Worm (Caenorhabditis elegans) whole organism, young adult: ENCODE measurements around the gene T27E7.9.
A peak's percentile ranks its signal among the peaks of the same experiment; 100 is the strongest.

Source experiments
- B0019.2 ChIP-seq: fragments of 200-800 bp; sonication (Bioruptor generic); conservative IDR thresholded peaks from 2 replicates; pipeline ENCODE4 v1.3.6; 2022; ENCODE audit warnings: missing genetic modification reagents, missing genetic modification characterization, missing compliant biosample characterization
- B0336.3 ChIP-seq: fragments of 200-800 bp; sonication (Bioruptor generic); IDR thresholded peaks from 2 replicates; pipeline ENCODE4 v1.3.6; 2022; ENCODE audit warnings: missing genetic modification characterization, missing compliant biosample characterization
- C06A6.2 ChIP-seq: fragments of 200-800 bp; sonication (Bioruptor generic); conservative IDR thresholded peaks from 2 replicates; pipeline ENCODE4 v1.3.6; 2022; ENCODE audit warnings: missing genetic modification characterization, missing compliant biosample characterization
- C17E4.6 ChIP-seq: fragments of 200-800 bp; sonication (Bioruptor generic); IDR thresholded peaks from 2 replicates; pipeline ENCODE4 v1.3.6; 2022; ENCODE audit warnings: missing genetic modification reagents, missing genetic modification characterization, missing compliant biosample characterization
- D2030.7 ChIP-seq: fragments of 200-800 bp; sonication (Bioruptor generic); IDR thresholded peaks from 2 replicates; pipeline ENCODE4 v1.3.6; 2022; ENCODE audit warnings: missing genetic modification reagents, missing genetic modification characterization, missing compliant biosample characterization
- F49E8.2 ChIP-seq: sonication (generic microtip); optimal IDR thresholded peaks from 3 replicates; lab custom pipeline; 2017; ENCODE audit warnings: missing genetic modification characterization, mild to moderate bottlenecking, missing compliant biosample characterization, antibody characterized with exemption, moderate library complexity; ENCODE audit not compliant: insufficient read depth
- Y53G8AR.9 ChIP-seq: fragments of 200-800 bp; sonication (Bioruptor generic); conservative IDR thresholded peaks from 2 replicates; pipeline ENCODE4 v1.3.6; 2022; ENCODE audit warnings: missing genetic modification reagents, missing genetic modification characterization, missing compliant biosample characterization
- Y79H2A.3 ChIP-seq: fragments of 200-800 bp; sonication (Bioruptor generic); conservative IDR thresholded peaks from 2 replicates; pipeline ENCODE4 v1.3.6; 2022; ENCODE audit warnings: missing genetic modification reagents, missing genetic modification characterization, missing compliant biosample characterization
- athp-1 ChIP-seq: sonication (generic microtip); optimal IDR thresholded peaks from 2 replicates; lab custom pipeline; 2017; ENCODE audit warnings: mild to moderate bottlenecking, missing genetic modification characterization, missing compliant biosample characterization
- attf-6 ChIP-seq: fragments of 200-800 bp; sonication (Bioruptor generic); IDR thresholded peaks from 2 replicates; pipeline ENCODE4 v1.3.6; 2022; ENCODE audit warnings: missing genetic modification reagents, missing genetic modification characterization, missing compliant biosample characterization
- cebp-1 ChIP-seq, 2 experiments: fragments of 200-800 bp in 1 of 2; sonication (Bioruptor generic) in 1 of 2; sonication (generic microtip) in 1 of 2; IDR thresholded peaks in 1 of 2; optimal IDR thresholded peaks in 1 of 2; 2 replicates each; pipeline versions ENCODE4 v1.3.6 to Lab custom; 2017 to 2022; ENCODE audit warnings: missing compliant biosample characterization in 2 of 2, missing genetic modification characterization in 2 of 2, mild to moderate bottlenecking in 1 of 2, missing genetic modification reagents in 1 of 2, moderate library complexity in 1 of 2
- cebp-2 ChIP-seq: fragments of 200-800 bp; sonication (Bioruptor generic); IDR thresholded peaks from 2 replicates; pipeline ENCODE4 v1.3.6; 2022; ENCODE audit warnings: missing genetic modification characterization, missing compliant biosample characterization
- ceh-100 ChIP-seq: fragments of 200-800 bp; sonication (Bioruptor generic); IDR thresholded peaks from 2 replicates; pipeline ENCODE4 v1.3.6; 2022; ENCODE audit warnings: missing genetic modification reagents, missing genetic modification characterization, missing compliant biosample characterization
- ceh-40 ChIP-seq: fragments of 200-800 bp; sonication (Bioruptor generic); IDR thresholded peaks from 2 replicates; pipeline ENCODE4 v1.3.6; 2022; ENCODE audit warnings: missing genetic modification characterization, missing compliant biosample characterization
- ceh-58 ChIP-seq: fragments of 200-800 bp; sonication (Bioruptor generic); IDR thresholded peaks from 2 replicates; pipeline ENCODE4 v1.3.6; 2022; ENCODE audit warnings: missing genetic modification characterization, missing compliant biosample characterization
- dox-1 ChIP-seq: fragments of 200-800 bp; sonication (Bioruptor generic); IDR thresholded peaks from 2 replicates; pipeline ENCODE4 v1.3.6; 2022; ENCODE audit warnings: missing genetic modification reagents, missing genetic modification characterization, missing compliant biosample characterization
- efl-1 ChIP-seq: fragments of 150-350 bp; optimal IDR thresholded peaks from 2 replicates; lab custom pipeline; 2014; ENCODE audit warnings: missing biosample characterization, missing genetic modification reagents, missing genetic modification characterization
- egrh-3 ChIP-seq: fragments of 200-800 bp; sonication (Bioruptor generic); IDR thresholded peaks from 2 replicates; pipeline ENCODE4 v1.3.6; 2022; ENCODE audit warnings: missing genetic modification reagents, missing genetic modification characterization, missing compliant biosample characterization
- ekl-4 ChIP-seq: fragments of 200-800 bp; sonication (Bioruptor generic); IDR thresholded peaks from 2 replicates; pipeline ENCODE4 v1.3.6; 2022; ENCODE audit warnings: missing genetic modification reagents, missing genetic modification characterization, missing compliant biosample characterization
- hmg-1.2 ChIP-seq: fragments of 200-800 bp; sonication (Bioruptor generic); IDR thresholded peaks from 2 replicates; pipeline ENCODE4 v1.3.6; 2022; ENCODE audit warnings: missing genetic modification reagents, missing genetic modification characterization, missing compliant biosample characterization
- hmg-20 ChIP-seq: fragments of 200-800 bp; sonication (Bioruptor generic); IDR thresholded peaks from 2 replicates; pipeline ENCODE4 v1.3.6; 2022; ENCODE audit warnings: missing genetic modification reagents, missing genetic modification characterization, missing compliant biosample characterization
- hrde-1 ChIP-seq: sonication (generic microtip); optimal IDR thresholded peaks from 2 replicates; lab custom pipeline; 2016; ENCODE audit warnings: missing genetic modification characterization, mild to moderate bottlenecking, missing compliant biosample characterization, moderate library complexity, missing genotype, missing genetic modification reagents, borderline replicate concordance
- hsf-1 ChIP-seq: fragments of 200-800 bp; sonication (Bioruptor generic); IDR thresholded peaks from 2 replicates; pipeline ENCODE4 v1.3.6; 2022; ENCODE audit warnings: missing genetic modification reagents, missing genetic modification characterization, missing compliant biosample characterization
- lin-54 ChIP-seq: fragments of 200-800 bp; sonication (Bioruptor generic); optimal IDR thresholded peaks from 2 replicates; lab custom pipeline; 2018; ENCODE audit warnings: mild to moderate bottlenecking, missing genetic modification characterization, missing compliant biosample characterization
- mcd-1 ChIP-seq: fragments of 200-800 bp; sonication (Bioruptor generic); IDR thresholded peaks from 2 replicates; pipeline ENCODE4 v1.3.6; 2022; ENCODE audit warnings: missing genetic modification reagents, missing genetic modification characterization, missing compliant biosample characterization
- nhr-90 ChIP-seq: sonication (generic microtip); optimal IDR thresholded peaks from 2 replicates; lab custom pipeline; 2016; ENCODE audit warnings: missing genotype, mild to moderate bottlenecking, missing genetic modification characterization, missing compliant biosample characterization
- repo-1 ChIP-seq: sonication (generic microtip); optimal IDR thresholded peaks from 2 replicates; lab custom pipeline; 2017; ENCODE audit warnings: mild to moderate bottlenecking, missing genetic modification characterization, missing compliant biosample characterization
- sdz-38 ChIP-seq: sonication (generic microtip); optimal IDR thresholded peaks from 2 replicates; lab custom pipeline; 2016; ENCODE audit warnings: missing genotype, missing genetic modification characterization, missing compliant biosample characterization
- snpc-1.3 ChIP-seq: sonication (generic microtip); optimal IDR thresholded peaks from 2 replicates; lab custom pipeline; 2017; ENCODE audit warnings: missing genetic modification characterization, mild to moderate bottlenecking, missing compliant biosample characterization, antibody characterized with exemption, moderate library complexity, missing genotype, missing genetic modification reagents; ENCODE audit not compliant: insufficient read depth
- snpc-4 ChIP-seq, 5 experiments: fragments of 150-350 bp in 1 of 5; sonication (generic microtip) in 4 of 5; optimal IDR thresholded peaks; 2 replicates each; lab custom pipeline; 2014 to 2018; ENCODE audit warnings: missing genetic modification characterization in 5 of 5, missing biosample characterization in 3 of 5, antibody characterized with exemption in 2 of 5, mild to moderate bottlenecking in 2 of 5, missing compliant biosample characterization in 2 of 5, missing genotype in 2 of 5, moderate library complexity in 2 of 5, missing genetic modification reagents in 1 of 5
- tbp1 ChIP-seq: fragments of 200-800 bp; sonication (Bioruptor generic); optimal IDR thresholded peaks from 2 replicates; lab custom pipeline; 2018; ENCODE audit warnings: mild to moderate bottlenecking, missing genetic modification characterization, missing compliant biosample characterization
- unc-130 ChIP-seq: sonication (generic microtip); optimal IDR thresholded peaks from 2 replicates; lab custom pipeline; 2016; ENCODE audit warnings: missing genetic modification reagents, missing genetic modification characterization, missing compliant biosample characterization
- ztf-22 ChIP-seq: fragments of 200-800 bp; sonication (Bioruptor generic); optimal IDR thresholded peaks from 2 replicates; lab custom pipeline; 2018; ENCODE audit warnings: mild to moderate bottlenecking, missing genetic modification characterization, moderate library complexity, missing compliant biosample characterization
- ztf-28 ChIP-seq: fragments of 200-800 bp; sonication (Bioruptor generic); IDR thresholded peaks from 2 replicates; pipeline ENCODE4 v1.3.6; 2022; ENCODE audit warnings: missing genetic modification reagents, missing genetic modification characterization, missing compliant biosample characterization
- ztf-3 ChIP-seq: fragments of 200-800 bp; sonication (Bioruptor generic); optimal IDR thresholded peaks from 2 replicates; lab custom pipeline; 2018; ENCODE audit warnings: mild to moderate bottlenecking, missing genetic modification characterization, missing compliant biosample characterization
- ztf-6 ChIP-seq: fragments of 200-800 bp; sonication (Bioruptor generic); IDR thresholded peaks from 2 replicates; pipeline ENCODE4 v1.3.6; 2022; ENCODE audit warnings: missing genetic modification reagents, missing genetic modification characterization, missing compliant biosample characterization

T27E7.9 gene

ce11 chrIV:14534967-14535366, 14.2 kb downstream of the T27E7.9 start, which contains the start of gene T27E7.4:
T27E7.4 (minus strand) TSS chrIV:14535067.
- TF ChIP-seq ztf-3 (GFP tag; lab: Kevin White, UChicago): no peak

- TF ChIP-seq athp-1 (tag; lab: Kevin White, UChicago): no peak
- TF ChIP-seq cebp-1 (GFP tag; IDR thresholded peaks at IDR 0.05; lab: Robert Waterston, UW): peak; percentile 87
- peak; percentile 94 for TF ChIP-seq cebp-1 (tag; optimal IDR thresholded peaks at IDR 0.05; lab: Kevin White, UChicago)
- TF ChIP-seq cebp-2 (GFP tag; lab: Robert Waterston, UW): peak; percentile 68; the same call in 1 of the 2 replicates
- no peak for TF ChIP-seq F49E8.2
- TF ChIP-seq snpc-4 (GFP tag; optimal IDR thresholded peaks at IDR 0.05; lab: Kevin White, UChicago): no peak
- peak in 1 of 4 experiments; percentile 39 for TF ChIP-seq snpc-4 (tag; optimal IDR thresholded peaks at IDR 0.05; lab: Kevin White, UChicago)
- 0 out of 2 replicates have a peak, but pooled peaks have one; percentile 46 for TF ChIP-seq attf-6 (GFP tag; lab: Robert Waterston, UW)
- TF ChIP-seq dox-1 (GFP tag; lab: Robert Waterston, UW): 0 out of 2 replicates have a peak, but pooled peaks have one; percentile 18
- TF ChIP-seq C06A6.2 (GFP tag; lab: Robert Waterston, UW): no peak
- TF ChIP-seq efl-1 (GFP tag; lab: Kevin White, UChicago): peak; percentile 30
- no peak for TF ChIP-seq ztf-28 (GFP tag; lab: Robert Waterston, UW)
Observed at ce11 chrIV:14532366-14532765, 16.8 kb downstream of the T27E7.9 start.

ce11 chrIV:14530031-14530430, 19.2 kb downstream of the T27E7.9 start:
- TF ChIP-seq hmg-1.2 (peak; percentile 21; the same call in 1 of the 2 replicates), unc-130 (GFP tag; lab: Kevin White, UChicago) (no peak), snpc-4 (GFP tag; optimal IDR thresholded peaks at IDR 0.05; lab: Kevin White, UChicago) (no peak), snpc-4 (tag; optimal IDR thresholded peaks at IDR 0.05; lab: Kevin White, UChicago) (peak in 1 of 4 experiments; percentile 60), Y79H2A.3 (no peak), ztf-6 (no peak), ztf-22 (GFP tag; lab: Kevin White, UChicago) (no peak), sdz-38 (tag; lab: Kevin White, UChicago) (no peak)

ce11 chrIV:14528718-14529117, 20.5 kb downstream of the T27E7.9 start, which contains the start of gene T27E7.3:
T27E7.3 (plus strand) TSS chrIV:14529018.
- TF ChIP-seq B0336.3 (GFP tag; lab: Robert Waterston, UW) (no peak), ceh-40 (no peak), ceh-58 (GFP tag; lab: Robert Waterston, UW) (no peak), repo-1 (tag; lab: Kevin White, UChicago) (no peak), hrde-1 (tag; lab: Kevin White, UChicago) (no peak), ceh-100 (GFP tag; lab: Robert Waterston, UW) (no peak), nhr-90 (no peak)

DNA sequence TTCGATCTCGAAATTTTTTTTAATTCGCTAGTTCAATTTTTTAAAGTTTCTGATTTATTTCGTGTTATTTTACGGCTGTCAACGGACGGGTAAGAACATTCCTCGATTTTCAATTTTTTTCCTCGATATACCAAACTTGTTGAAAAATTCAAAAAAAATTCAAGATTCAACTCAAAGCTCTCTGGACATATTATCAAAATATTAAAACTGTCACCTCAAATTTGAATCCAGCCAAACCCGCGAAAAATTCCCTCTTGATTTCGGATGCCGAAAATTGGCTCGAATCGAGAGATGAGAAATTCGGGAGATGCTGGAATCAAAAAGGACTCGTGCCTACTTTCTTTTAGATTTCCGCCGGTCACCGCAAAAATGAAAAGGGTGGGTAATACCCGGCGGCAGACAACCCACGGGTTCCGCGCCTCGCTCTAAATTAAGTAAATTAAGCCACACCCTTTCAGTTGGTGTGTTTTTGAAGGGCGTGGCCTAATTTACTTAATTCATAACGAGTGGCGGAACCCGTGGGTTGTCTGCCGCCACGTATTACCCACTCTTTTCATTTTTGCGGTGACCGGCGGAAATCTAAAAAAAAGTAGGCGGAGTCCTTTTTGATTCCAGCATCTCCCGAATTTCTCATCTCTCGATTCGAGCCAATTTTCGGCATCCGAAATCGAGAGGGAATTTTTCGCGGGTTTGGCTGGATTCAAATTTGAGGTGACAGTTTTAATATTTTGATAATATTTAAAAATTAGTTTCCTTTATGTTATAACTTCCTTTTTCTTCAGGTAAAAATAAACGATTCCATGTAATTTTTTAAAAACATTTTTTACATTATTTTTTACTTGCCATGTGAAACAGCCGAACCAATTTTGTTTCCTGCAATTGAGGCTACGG, 23.7 kb downstream of the T27E7.9 start:
- TF ChIP-seq attf-6 (GFP tag; lab: Robert Waterston, UW) (peak; percentile 100), ceh-100 (GFP tag; lab: Robert Waterston, UW) (peak; percentile 87), hsf-1 (GFP tag; lab: Robert Waterston, UW) (peak; percentile 80), B0019.2 (GFP tag; lab: Robert Waterston, UW) (peak; percentile 39; the same call in 1 of the 2 replicates), egrh-3 (GFP tag; lab: Robert Waterston, UW) (peak; percentile 45; the same call in 1 of the 2 replicates), C17E4.6 (GFP tag; lab: Robert Waterston, UW) (peak; percentile 73; the same call in 1 of the 2 replicates), lin-54 (GFP tag; lab: Kevin White, UChicago) (peak; percentile 26), snpc-1.3 (peak; percentile 8), snpc-4 (GFP tag; optimal IDR thresholded peaks at IDR 0.05; lab: Kevin White, UChicago) (peak; percentile 91), snpc-4 (tag; optimal IDR thresholded peaks at IDR 0.05; lab: Kevin White, UChicago) (peak; percentile 93 to 99 (median 94)), Y53G8AR.9 (GFP tag; lab: Robert Waterston, UW) (peak; percentile 86), ztf-28 (GFP tag; lab: Robert Waterston, UW) (peak; percentile 82; the same call in 1 of the 2 replicates), tbp1 (peak; percentile 68), B0336.3 (GFP tag; lab: Robert Waterston, UW) (peak; percentile 52; the same call in 1 of the 2 replicates), ekl-4 (peak; percentile 78), mcd-1 (GFP tag; lab: Robert Waterston, UW) (peak; percentile 66), D2030.7 (GFP tag; lab: Robert Waterston, UW) (peak; percentile 97), hmg-20 (GFP tag; lab: Robert Waterston, UW) (peak; percentile 56; the same call in 1 of the 2 replicates)
